Fruit fly (Drosophila melanogaster): ENCODE data around the gene gzl.
A peak's percentile ranks its signal among the peaks of the same experiment; 100 is the strongest.

Gene gzl

dm6 chr3R:6416242-6416641 is 33.5 kb downstream of the gzl start (continued):
- TF ChIP-seq zen (tag; optimal IDR thresholded peaks at IDR 0.05), result peak; percentile 16
- 0 out of 2 replicates have a peak, but pooled peaks have one; percentile 30 for TF ChIP-seq toy (GFP tag; IDR thresholded peaks at IDR 0.05)
- TF ChIP-seq B-H1 (GFP tag; IDR thresholded peaks at IDR 0.05), result peak; percentile 74
- TF ChIP-seq lmd (GFP tag; IDR thresholded peaks at IDR 0.05), result peak; percentile 88
- peak; percentile 48 for TF ChIP-seq CG10267 (tag; optimal IDR thresholded peaks at IDR 0.05)
- no peak for TF ChIP-seq Opbp (GFP tag; IDR thresholded peaks at IDR 0.05; ENCODE audit: partially characterized antibody)
- TF ChIP-seq CG1603 (tag; optimal IDR thresholded peaks at IDR 0.05), result peak; percentile 85
- peak; percentile 46 for TF ChIP-seq CG16815 (GFP tag; optimal IDR thresholded peaks at IDR 0.05)
- peak; percentile 79 for TF ChIP-seq scrt (GFP tag; optimal IDR thresholded peaks at IDR 0.05)
- TF ChIP-seq gce (GFP tag; IDR thresholded peaks at IDR 0.05), result peak; percentile 60; the same call in 2 of the 3 replicates
- TF ChIP-seq z (GFP tag; IDR thresholded peaks at IDR 0.05), result 0 out of 3 replicates have a peak, but pooled peaks have one; percentile 19
- TF ChIP-seq Hey (tag; optimal IDR thresholded peaks at IDR 0.05), result peak; percentile 39
- peak; percentile 73 for TF ChIP-seq Taf1 (GFP tag; IDR thresholded peaks at IDR 0.05)
- peak; percentile 74 for TF ChIP-seq CG17612 (GFP tag; IDR thresholded peaks at IDR 0.05)
- TF ChIP-seq gfzf (GFP tag; optimal IDR thresholded peaks at IDR 0.05), result no peak
- TF ChIP-seq CkIIα-i1 (GFP tag; IDR thresholded peaks at IDR 0.05), result no peak
- peak; percentile 59; the same call in 1 of the 2 replicates for TF ChIP-seq CG31441 (GFP tag; IDR thresholded peaks at IDR 0.05)
- TF ChIP-seq CG18011 (GFP tag; optimal IDR thresholded peaks at IDR 0.05), result peak; percentile 65
- no peak for TF ChIP-seq CG2202 (tag; optimal IDR thresholded peaks at IDR 0.05)
- TF ChIP-seq dimm (GFP tag; IDR thresholded peaks at IDR 0.05), result peak; percentile 55; the same call in 1 of the 2 replicates
- no peak for TF ChIP-seq CG14965 (GFP tag; optimal IDR thresholded peaks at IDR 0.05; ENCODE audit: borderline replicate concordance)
- peak; percentile 35 for TF ChIP-seq CG11723 (GFP tag; optimal IDR thresholded peaks at IDR 0.05)
- TF ChIP-seq bbx (GFP tag; IDR thresholded peaks at IDR 0.05; ENCODE audit: partially characterized antibody), result no peak
- TF ChIP-seq CG2889 (GFP tag; IDR thresholded peaks at IDR 0.05), result peak; percentile 68; the same call in 1 of the 3 replicates
- TF ChIP-seq CG8388 (GFP tag; optimal IDR thresholded peaks at IDR 0.05), result peak; percentile 47
- no peak for TF ChIP-seq Dp (GFP tag; optimal IDR thresholded peaks at IDR 0.05)
- TF ChIP-seq Meics (GFP tag; optimal IDR thresholded peaks at IDR 0.05), result peak; percentile 89
- no peak for TF ChIP-seq cato (GFP tag; optimal IDR thresholded peaks at IDR 0.05; ENCODE audit: borderline replicate concordance)
- peak; percentile 44 for TF ChIP-seq ewg (GFP tag; optimal IDR thresholded peaks at IDR 0.05)
- TF ChIP-seq CG16813 (GFP tag; IDR thresholded peaks at IDR 0.05; ENCODE audit: partially characterized antibody), result no peak
- peak; percentile 74 for TF ChIP-seq BtbVII (GFP tag; optimal IDR thresholded peaks at IDR 0.05)
- peak; percentile 76 for TF ChIP-seq Ptx1 (GFP tag; IDR thresholded peaks at IDR 0.05)
- no peak for TF ChIP-seq zen2 (GFP tag; IDR thresholded peaks at IDR 0.05; ENCODE audit: partially characterized antibody)
- TF ChIP-seq dmrt99B (tag; optimal IDR thresholded peaks at IDR 0.05), result peak; percentile 85
- peak; percentile 52 for TF ChIP-seq CG2875 (GFP tag; optimal IDR thresholded peaks at IDR 0.05)
- peak; percentile 71 for TF ChIP-seq CG12659 (GFP tag; optimal IDR thresholded peaks at IDR 0.05)
- TF ChIP-seq Dip2 (GFP tag; IDR thresholded peaks at IDR 0.05), result no peak
- TF ChIP-seq CG2120 (GFP tag; optimal IDR thresholded peaks at IDR 0.05), result peak; percentile 90
- TF ChIP-seq stc (GFP tag; IDR thresholded peaks at IDR 0.05), result peak; percentile 81
- TF ChIP-seq hbn (GFP tag; IDR thresholded peaks at IDR 0.05; ENCODE audit: partially characterized antibody), result no peak
- TF ChIP-seq pros (GFP tag; optimal IDR thresholded peaks at IDR 0.05), result no peak
- peak; percentile 90 for TF ChIP-seq CG12071 (GFP tag; optimal IDR thresholded peaks at IDR 0.05)
- TF ChIP-seq Kr (GFP tag; optimal IDR thresholded peaks at IDR 0.05), result no peak
- peak; percentile 58 for TF ChIP-seq CG10959 (GFP tag; IDR thresholded peaks at IDR 0.05)
- peak; percentile 18 for TF ChIP-seq ab (GFP tag; optimal IDR thresholded peaks at IDR 0.05)
- TF ChIP-seq CG10543 (GFP tag; optimal IDR thresholded peaks at IDR 0.05), result peak; percentile 59
- no peak for TF ChIP-seq cg (GFP tag; optimal IDR thresholded peaks at IDR 0.05)
- TF ChIP-seq kah (GFP tag; optimal IDR thresholded peaks at IDR 0.05), result no peak
- peak; percentile 89 for TF ChIP-seq pb (GFP tag; optimal IDR thresholded peaks at IDR 0.05)
- peak; percentile 30 for TF ChIP-seq CG2116 (GFP tag; optimal IDR thresholded peaks at IDR 0.05)
